Worm (Caenorhabditis elegans) whole organism, early embryonic: Measurements from ENCODE around the gene F41E6.17.

Source experiments
- F13C5.2 ChIP-seq: sonication (generic microtip); optimal IDR thresholded peaks from 2 replicates; lab custom pipeline; 2017; ENCODE audit warnings: mild to moderate bottlenecking, missing genetic modification characterization, inconsistent platforms, missing compliant biosample characterization
- ama-1 ChIP-seq: fragments of 150-350 bp; optimal IDR thresholded peaks from 2 replicates; lab custom pipeline; 2014
- hmg-4 ChIP-seq: fragments of 200-800 bp; sonication (Bioruptor generic); optimal IDR thresholded peaks from 2 replicates; lab custom pipeline; 2018; ENCODE audit warnings: mild to moderate bottlenecking, missing genetic modification characterization, missing compliant biosample characterization
- hnd-1 ChIP-seq: sonication (generic microtip); optimal IDR thresholded peaks from 2 replicates; lab custom pipeline; 2016; ENCODE audit warnings: missing genetic modification characterization, missing compliant biosample characterization
- tbx-11 ChIP-seq: fragments of 200-800 bp; sonication (Bioruptor generic); IDR thresholded peaks from 2 replicates; pipeline ENCODE4 v1.3.6; 2022; ENCODE audit warnings: missing genetic modification characterization, missing compliant biosample characterization
- tra-4 ChIP-seq: sonication (generic microtip); optimal IDR thresholded peaks from 2 replicates; lab custom pipeline; 2017; ENCODE audit warnings: missing genetic modification characterization, missing compliant biosample characterization

DNA sequence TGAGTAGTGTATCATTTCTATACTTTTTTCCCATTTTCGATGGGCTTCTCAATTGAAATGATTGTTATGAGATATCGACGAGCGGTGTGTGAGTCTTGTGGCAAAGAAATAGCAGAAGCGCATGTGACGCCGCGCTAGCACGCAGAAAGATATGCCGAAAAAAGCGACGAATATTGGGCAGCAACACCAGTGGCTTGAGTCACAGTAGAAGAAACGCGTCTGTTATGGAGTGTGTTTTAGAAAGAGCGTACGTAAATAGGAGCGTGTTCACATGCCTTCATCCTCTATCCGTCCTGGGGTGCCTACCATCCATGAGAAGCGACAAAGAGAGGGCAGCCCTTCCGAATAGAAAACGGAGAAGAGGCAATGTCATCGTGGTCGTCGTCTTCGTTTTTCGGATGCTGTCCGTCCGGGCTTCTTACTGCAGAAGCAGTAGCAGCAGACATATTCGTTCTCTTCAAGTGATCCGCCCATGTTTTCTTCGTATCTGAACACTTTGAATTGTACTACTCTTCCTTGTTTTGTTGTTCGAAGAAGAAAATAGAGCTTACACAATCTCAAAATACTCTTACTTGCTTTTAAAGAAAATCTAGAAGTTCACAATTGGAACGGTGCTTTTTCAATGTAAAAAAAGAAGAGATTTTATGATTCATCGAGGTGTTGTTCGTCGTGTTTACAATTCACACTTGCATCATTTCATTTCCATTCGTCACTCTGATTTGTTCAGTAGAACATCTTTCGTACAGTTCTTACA is 13.9 kb upstream of the F41E6.17 start:
- TF ChIP-seq hnd-1, result no peak
- TF ChIP-seq F13C5.2, result no peak
- no peak for TF ChIP-seq tra-4 (tag; lab: Kevin White, UChicago)
- TF ChIP-seq ama-1, result no peak
- TF ChIP-seq tbx-11 (GFP tag; lab: Robert Waterston, UW), result no peak
- TF ChIP-seq hmg-4, result no peak
